Fruit fly (Drosophila melanogaster): Measurements from ENCODE around the gene CG6923.

- TF ChIP-seq CG7101 (tag; optimal IDR thresholded peaks at IDR 0.05) (no peak), CG12768 (GFP tag; optimal IDR thresholded peaks at IDR 0.05) (no peak), Mnt (GFP tag; optimal IDR thresholded peaks at IDR 0.05) (no peak), toe (GFP tag; optimal IDR thresholded peaks at IDR 0.05) (peak; percentile 9), tj (GFP tag; optimal IDR thresholded peaks at IDR 0.05) (no peak)
Observed at dm6 chr3R:11779357-11780018, 29.7 kb upstream of the CG6923 start.
